Worm (Caenorhabditis elegans) whole organism, mixed stage, embryonic: ENCODE results near the gene F19G12.9.

Experiments used
- elt-1 ChIP-seq: sonication (generic microtip); optimal IDR thresholded peaks from 2 replicates; lab custom pipeline; 2017; ENCODE audit warnings: missing genetic modification characterization, mild to moderate bottlenecking, missing compliant biosample characterization, antibody characterized with exemption, moderate library complexity, borderline replicate concordance; ENCODE audit not compliant: insufficient read depth
- ham-2 ChIP-seq: fragments of 200-800 bp; sonication (Bioruptor generic); optimal IDR thresholded peaks from 2 replicates; lab custom pipeline; 2018; ENCODE audit warnings: mild to moderate bottlenecking, missing genetic modification characterization, missing compliant biosample characterization
- mab-5 ChIP-seq: fragments of 150-350 bp; optimal IDR thresholded peaks from 2 replicates; lab custom pipeline; 2014; ENCODE audit warnings: missing biosample characterization, missing genetic modification characterization
- nhr-2 ChIP-seq: fragments of 150-350 bp; optimal IDR thresholded peaks from 2 replicates; lab custom pipeline; 2014; ENCODE audit warnings: missing biosample characterization, missing genetic modification characterization
- nhr-237 ChIP-seq: fragments of 150-350 bp; optimal IDR thresholded peaks from 2 replicates; lab custom pipeline; 2014; ENCODE audit warnings: missing biosample characterization, missing genetic modification characterization
- nhr-76 ChIP-seq: sonication (generic microtip); optimal IDR thresholded peaks from 2 replicates; lab custom pipeline; 2017; ENCODE audit warnings: missing biosample characterization, missing genetic modification characterization
- sem-2 ChIP-seq: fragments of 200-800 bp; sonication (Bioruptor generic); optimal IDR thresholded peaks from 2 replicates; lab custom pipeline; 2018; ENCODE audit warnings: mild to moderate bottlenecking, missing genetic modification characterization, missing compliant biosample characterization
- snpc-4 ChIP-seq: fragments of 150-350 bp; optimal IDR thresholded peaks from 2 replicates; lab custom pipeline; 2014; ENCODE audit warnings: missing biosample characterization, missing genetic modification characterization
- unc-39 ChIP-seq: fragments of 150-350 bp; optimal IDR thresholded peaks from 2 replicates; lab custom pipeline; 2014; ENCODE audit warnings: missing biosample characterization, missing genetic modification characterization

ce11 chrX:1379391-1379790, 39.6 kb upstream of the F19G12.9 start:
- TF ChIP-seq nhr-237 (tag; lab: Kevin White, UChicago) (peak; percentile 26), elt-1 (tag; lab: Kevin White, UChicago) (no peak), ham-2 (GFP tag; lab: Kevin White, UChicago) (peak; percentile 80), nhr-2 (no peak), nhr-76 (tag; lab: Kevin White, UChicago) (peak; percentile 42), sem-2 (GFP tag; lab: Kevin White, UChicago) (peak; percentile 81), unc-39 (tag; lab: Kevin White, UChicago) (peak; percentile 14), snpc-4 (tag; lab: Kevin White, UChicago) (no peak), mab-5 (tag; lab: Kevin White, UChicago) (no peak)
